Fruit fly (Drosophila melanogaster): ENCODE measurements around the gene ssp6.
A peak's percentile ranks its signal among the peaks of the same experiment; 100 is the strongest.

ssp6 gene

dm6 chr3L:6059062-6059708 is 17.3 kb upstream of the ssp6 start, which contains the start of gene CG6592 (continued):
- peak; percentile 45 for TF ChIP-seq Mad (GFP tag; optimal IDR thresholded peaks at IDR 0.05)
- TF ChIP-seq dysf (GFP tag; IDR thresholded peaks at IDR 0.05): no peak
- no peak for TF ChIP-seq Fer3 (tag; optimal IDR thresholded peaks at IDR 0.05)
- TF ChIP-seq odd (GFP tag; optimal IDR thresholded peaks at IDR 0.05): no peak
- no peak for TF ChIP-seq D19B (GFP tag; optimal IDR thresholded peaks at IDR 0.05)
- peak; percentile 37 for TF ChIP-seq Chrac-16 (GFP tag; optimal IDR thresholded peaks at IDR 0.05)
- no peak for TF ChIP-seq gsb-n (tag; optimal IDR thresholded peaks at IDR 0.05)
- peak; percentile 51 for TF ChIP-seq NfI (GFP tag; optimal IDR thresholded peaks at IDR 0.05)
- TF ChIP-seq CG3407 (GFP tag; optimal IDR thresholded peaks at IDR 0.05): peak; percentile 10
- TF ChIP-seq CG10979 (tag; optimal IDR thresholded peaks at IDR 0.05): no peak
- peak; percentile 67 for TF ChIP-seq Hsf (GFP tag; optimal IDR thresholded peaks at IDR 0.05)
- TF ChIP-seq CG9876 (GFP tag; optimal IDR thresholded peaks at IDR 0.05): peak; percentile 77
- no peak for TF ChIP-seq GATAe (GFP tag; conservative IDR thresholded peaks at IDR 0.05)
- TF ChIP-seq ken (GFP tag; IDR thresholded peaks at IDR 0.05): no peak
- TF ChIP-seq CG13624 (GFP tag; optimal IDR thresholded peaks at IDR 0.05): peak; percentile 19
- no peak for TF ChIP-seq CG3726 (GFP tag; IDR thresholded peaks at IDR 0.05)
- no peak for TF ChIP-seq prd (optimal IDR thresholded peaks at IDR 0.05)
- peak; percentile 76 for TF ChIP-seq prd (GFP tag; IDR thresholded peaks at IDR 0.05)
- TF ChIP-seq amos (GFP tag; IDR thresholded peaks at IDR 0.05; ENCODE audit: partially characterized antibody): peak; percentile 12; the same call in 1 of the 2 replicates
- peak; percentile 31 for TF ChIP-seq CG2116 (GFP tag; optimal IDR thresholded peaks at IDR 0.05)
- no peak for TF ChIP-seq psq (GFP tag; optimal IDR thresholded peaks at IDR 0.05)
- TF ChIP-seq CG16779 (GFP tag; IDR thresholded peaks at IDR 0.05): no peak
- no peak for TF ChIP-seq klu (GFP tag; IDR thresholded peaks at IDR 0.05)
- peak; percentile 40; the same call in 1 of the 2 replicates for TF ChIP-seq aop (GFP tag; IDR thresholded peaks at IDR 0.05)
- TF ChIP-seq chinmo (GFP tag; IDR thresholded peaks at IDR 0.05; ENCODE audit: partially characterized antibody): no peak
- peak; percentile 76 for TF ChIP-seq CG17328 (GFP tag; IDR thresholded peaks at IDR 0.05)
- TF ChIP-seq schlank (tag; optimal IDR thresholded peaks at IDR 0.05): no peak
- no peak for TF ChIP-seq gro (GFP tag; optimal IDR thresholded peaks at IDR 0.05)
- TF ChIP-seq sc (optimal IDR thresholded peaks at IDR 0.05): no peak
- peak; percentile 39 for TF ChIP-seq sc (GFP tag; optimal IDR thresholded peaks at IDR 0.05)
- TF ChIP-seq ems (GFP tag; optimal IDR thresholded peaks at IDR 0.05): no peak
- 0 out of 2 replicates have a peak, but pooled peaks have one; percentile 22 for TF ChIP-seq vvl (GFP tag; IDR thresholded peaks at IDR 0.05)
- no peak for TF ChIP-seq Ravus (GFP tag; IDR thresholded peaks at IDR 0.05)
- peak; percentile 14 for TF ChIP-seq CG12942 (GFP tag; optimal IDR thresholded peaks at IDR 0.05)
- TF ChIP-seq da (GFP tag; optimal IDR thresholded peaks at IDR 0.05): no peak
- 0 out of 2 replicates have a peak, but pooled peaks have one; percentile 13 for TF ChIP-seq onecut (GFP tag; IDR thresholded peaks at IDR 0.05)
- no peak for TF ChIP-seq usp (GFP tag; optimal IDR thresholded peaks at IDR 0.05)
- TF ChIP-seq ato (GFP tag; IDR thresholded peaks at IDR 0.05; ENCODE audit: partially characterized antibody): no peak
- TF ChIP-seq CG6813 (GFP tag; optimal IDR thresholded peaks at IDR 0.05): no peak
- peak; percentile 34 for TF ChIP-seq YL-1 (GFP tag; optimal IDR thresholded peaks at IDR 0.05)
- TF ChIP-seq CG15479 (GFP tag; optimal IDR thresholded peaks at IDR 0.05): peak; percentile 25
- peak in 1 of 2 experiments; percentile 61 for TF ChIP-seq dpn (GFP tag; optimal IDR thresholded peaks at IDR 0.05)
- TF ChIP-seq caup (GFP tag; optimal IDR thresholded peaks at IDR 0.05; ENCODE audit: severe bottlenecking): no peak
- no peak for TF ChIP-seq CG11696 (GFP tag; IDR thresholded peaks at IDR 0.05)
- peak; percentile 23 for TF ChIP-seq CG17802 (tag; optimal IDR thresholded peaks at IDR 0.05)
- no peak for TF ChIP-seq CG1647 (GFP tag; optimal IDR thresholded peaks at IDR 0.05)
- no peak for TF ChIP-seq CG8359 (GFP tag; optimal IDR thresholded peaks at IDR 0.05; ENCODE audit: borderline replicate concordance)
- peak; percentile 16; the same call in 1 of the 2 replicates for TF ChIP-seq CG1024 (GFP tag; IDR thresholded peaks at IDR 0.05)
- peak; percentile 4 for TF ChIP-seq slp2 (GFP tag; optimal IDR thresholded peaks at IDR 0.05)
- TF ChIP-seq CG3995 (GFP tag; optimal IDR thresholded peaks at IDR 0.05): no peak
- TF ChIP-seq nmo (GFP tag; optimal IDR thresholded peaks at IDR 0.05): peak; percentile 59

Measured in whole organism, embryonic.